Worm (Caenorhabditis elegans) whole organism, L3 larva: ENCODE results near the gene F55A4.7.
A peak's percentile ranks its signal among the peaks of the same experiment; 100 is the strongest.

Source experiments
- ZK546.5 ChIP-seq: sonication (generic microtip); optimal IDR thresholded peaks from 2 replicates; lab custom pipeline; 2017; ENCODE audit warnings: missing biosample characterization, missing genetic modification characterization
- elt-3 ChIP-seq, 3 experiments: fragments of 150-350 bp in 1 of 3; sonication (generic microtip) in 2 of 3; optimal IDR thresholded peaks; 2 replicates in 2 of 3; 4 replicates in 1 of 3; lab custom pipeline; 2014 to 2017; ENCODE audit warnings: missing biosample characterization in 3 of 3, missing genetic modification characterization in 3 of 3
- fkh-2 ChIP-seq: fragments of 150-350 bp; optimal IDR thresholded peaks from 2 replicates; lab custom pipeline; 2014; ENCODE audit warnings: missing biosample characterization, missing genetic modification reagents, missing genetic modification characterization
- lin-15B ChIP-seq: fragments of 150-350 bp; optimal IDR thresholded peaks from 2 replicates; lab custom pipeline; 2014; ENCODE audit warnings: missing biosample characterization, missing genetic modification characterization
- nhr-11 ChIP-seq: fragments of 150-350 bp; optimal IDR thresholded peaks from 2 replicates; lab custom pipeline; 2014; ENCODE audit warnings: missing biosample characterization, missing genetic modification characterization
- nhr-237 ChIP-seq: fragments of 150-350 bp; optimal IDR thresholded peaks from 2 replicates; lab custom pipeline; 2014; ENCODE audit warnings: missing biosample characterization, missing genetic modification characterization
- pha-4 ChIP-seq: fragments of 150-350 bp; optimal IDR thresholded peaks from 2 replicates; lab custom pipeline; 2014; ENCODE audit warnings: missing biosample characterization, missing genetic modification reagents, missing genetic modification characterization
- pqm-1 ChIP-seq: fragments of 150-350 bp; optimal IDR thresholded peaks from 2 replicates; lab custom pipeline; 2017; ENCODE audit warnings: missing biosample characterization, missing genetic modification characterization, inconsistent platforms
- snpc-4 ChIP-seq: fragments of 150-350 bp; optimal IDR thresholded peaks from 2 replicates; lab custom pipeline; 2014; ENCODE audit warnings: missing biosample characterization, missing genetic modification characterization
- tbx-2 ChIP-seq: sonication (generic microtip); optimal IDR thresholded peaks from 2 replicates; lab custom pipeline; 2016; ENCODE audit warnings: mild to moderate bottlenecking, missing genetic modification characterization, missing compliant biosample characterization
- unc-62 ChIP-seq: fragments of 150-350 bp; sonication (generic microtip); optimal IDR thresholded peaks from 4 replicates; lab custom pipeline; 2014; ENCODE audit warnings: missing biosample characterization, missing genetic modification reagents, missing genetic modification characterization

DNA sequence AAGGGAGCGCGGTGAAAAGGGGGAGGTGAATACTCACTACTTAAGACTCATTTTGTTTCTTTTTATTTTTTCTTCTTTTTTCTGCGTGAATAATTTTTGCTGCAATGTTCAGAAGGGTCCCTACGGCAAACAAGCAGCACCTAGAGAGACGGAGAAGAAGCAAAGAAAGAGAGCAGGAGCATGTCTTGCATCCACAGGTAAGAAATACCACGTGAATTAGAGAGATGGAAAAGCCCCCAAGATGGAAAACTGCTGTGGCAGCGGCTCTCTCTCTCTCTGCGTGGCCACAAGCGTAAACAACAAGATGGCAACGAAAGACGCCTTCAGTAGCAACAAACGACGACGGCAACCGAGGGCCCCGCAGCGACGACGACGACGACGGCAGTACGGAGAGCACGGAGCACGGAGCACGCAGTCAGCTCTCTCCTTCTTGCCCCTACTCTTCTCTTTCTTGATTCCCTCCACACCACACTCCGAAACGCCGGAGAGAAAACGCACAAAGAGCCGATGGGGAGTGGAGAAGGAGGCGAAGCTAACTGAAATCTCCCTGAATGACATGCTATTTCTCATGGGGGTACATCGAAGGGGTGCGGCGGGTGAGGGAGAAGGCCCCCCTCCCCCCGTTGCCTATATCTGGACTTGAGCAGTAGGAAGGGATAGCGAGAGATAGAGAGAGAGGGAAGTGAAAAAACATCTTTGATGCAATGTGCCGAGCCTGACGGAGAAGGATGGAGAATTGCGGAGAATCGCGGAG is 45.4 kb downstream of the F55A4.7 start:
- TF ChIP-seq lin-15B (tag; lab: Kevin White, UChicago) (no peak), unc-62 (GFP tag; lab: Kevin White, UChicago) (no peak), ZK546.5 (tag; lab: Kevin White, UChicago) (no peak), nhr-11 (tag; lab: Kevin White, UChicago) (no peak), fkh-2 (tag; lab: Kevin White, UChicago) (no peak), pqm-1 (no peak), elt-3 (tag; optimal IDR thresholded peaks at IDR 0.05; lab: Kevin White, UChicago) (no peak), snpc-4 (tag; lab: Kevin White, UChicago) (peak; percentile 55), nhr-237 (tag; lab: Kevin White, UChicago) (no peak), pha-4 (tag; lab: Kevin White, UChicago) (no peak), tbx-2 (tag; lab: Kevin White, UChicago) (peak; percentile 51)
